8 worm cellular contexts compared by ENCODE assay signal in genomic region chrX:11600488-11601106, ce11.
TF ChIP-seq lines count a peak whose summit lies in the region.

No protein-coding gene starts in this region.

TF ChIP-seq in whole organism, L1 larva, 84 proteins besides CTCF, POLR2A, EP300 and RAD21:
- TF ChIP-seq lin-14 (GFP tag; optimal IDR thresholded peaks at IDR 0.05; lab: Kevin White, UChicago) = no peak
- peak; percentile 0 for TF ChIP-seq fkh-4 (tag; optimal IDR thresholded peaks at IDR 0.05; lab: Kevin White, UChicago; ENCODE audit: borderline replicate concordance)
- no peak for TF ChIP-seq snu-23 (GFP tag; optimal IDR thresholded peaks at IDR 0.05; lab: Kevin White, UChicago)
- no peak for TF ChIP-seq xbp-1 (tag; optimal IDR thresholded peaks at IDR 0.05; lab: Kevin White, UChicago)
- no peak for TF ChIP-seq nhr-47 (tag; optimal IDR thresholded peaks at IDR 0.05; lab: Kevin White, UChicago)
- TF ChIP-seq hpl-2 (GFP tag; optimal IDR thresholded peaks at IDR 0.05; lab: Kevin White, UChicago) = no peak
- TF ChIP-seq dsc-1 (tag; optimal IDR thresholded peaks at IDR 0.05; lab: Kevin White, UChicago) = peak; percentile 67
- TF ChIP-seq mep-1 (tag; optimal IDR thresholded peaks at IDR 0.05; lab: Kevin White, UChicago) = peak; percentile 17
- TF ChIP-seq isw-1 (GFP tag; IDR thresholded peaks at IDR 0.05; lab: Robert Waterston, UW) = no peak

TF ChIP-seq in whole organism, L3 larva, 47 proteins besides CTCF, POLR2A, EP300 and RAD21:
- TF ChIP-seq tbx-2 (tag; optimal IDR thresholded peaks at IDR 0.05; lab: Kevin White, UChicago) = no peak
- peak; percentile 38 for TF ChIP-seq hmg-11 (tag; optimal IDR thresholded peaks at IDR 0.05; lab: Kevin White, UChicago)

TF ChIP-seq in whole organism, L4 larva, 104 proteins besides CTCF, POLR2A, EP300 and RAD21:
- no peak for TF ChIP-seq spr-3 (GFP tag; optimal IDR thresholded peaks at IDR 0.05; lab: Kevin White, UChicago)
- TF ChIP-seq unc-62 (GFP tag; optimal IDR thresholded peaks at IDR 0.05 in 1 of 2; lab: Kevin White, UChicago) = peak in 1 of 2 experiments; percentile 91
- TF ChIP-seq unc-62 (tag; optimal IDR thresholded peaks at IDR 0.05; lab: Kevin White, UChicago) = no peak
- no peak for TF ChIP-seq vab-7 (GFP tag; IDR thresholded peaks at IDR 0.05; lab: Robert Waterston, UW)
- no peak for TF ChIP-seq ceh-20 (GFP tag; IDR thresholded peaks at IDR 0.05; lab: Robert Waterston, UW)
- TF ChIP-seq nhr-102 (tag; optimal IDR thresholded peaks at IDR 0.05; lab: Kevin White, UChicago) = no peak
- TF ChIP-seq cey-2 (tag; optimal IDR thresholded peaks at IDR 0.05; lab: Kevin White, UChicago; ENCODE audit: borderline replicate concordance, insufficient read depth) = no peak
- TF ChIP-seq hmg-1.1 (GFP tag; IDR thresholded peaks at IDR 0.05; lab: Robert Waterston, UW) = 0 out of 2 replicates have a peak, but pooled peaks have one; percentile 19
- no peak for TF ChIP-seq daf-16 (GFP tag; optimal IDR thresholded peaks at IDR 0.05; lab: Kevin White, UChicago)
- TF ChIP-seq daf-16 (tag; optimal IDR thresholded peaks at IDR 0.05; lab: Kevin White, UChicago) = no peak

TF ChIP-seq in whole organism, early embryonic, 17 proteins besides CTCF, POLR2A, EP300 and RAD21:
- no peak for TF ChIP-seq ceh-13 (GFP tag; optimal IDR thresholded peaks at IDR 0.05; lab: Kevin White, UChicago)
- no peak for TF ChIP-seq tra-4 (tag; optimal IDR thresholded peaks at IDR 0.05; lab: Kevin White, UChicago)
- no peak for TF ChIP-seq hmbx-1 (tag; optimal IDR thresholded peaks at IDR 0.05; lab: Kevin White, UChicago)
- TF ChIP-seq hmg-4 (GFP tag; optimal IDR thresholded peaks at IDR 0.05; lab: Kevin White, UChicago) = peak; percentile 75
- no peak for TF ChIP-seq sea-1 (GFP tag; conservative IDR thresholded peaks at IDR 0.05; lab: Robert Waterston, UW)
- TF ChIP-seq B0310.2 (tag; optimal IDR thresholded peaks at IDR 0.05; lab: Kevin White, UChicago) = no peak

TF ChIP-seq in whole organism, late embryonic, 69 proteins besides CTCF, POLR2A, EP300 and RAD21:
- TF ChIP-seq tbx-2 (tag; optimal IDR thresholded peaks at IDR 0.05; lab: Kevin White, UChicago) (peak; percentile 21), nfya-1 (tag; optimal IDR thresholded peaks at IDR 0.05; lab: Kevin White, UChicago) (peak; percentile 5), odd-2 (tag; optimal IDR thresholded peaks at IDR 0.05; lab: Kevin White, UChicago) (no peak), rnt-1 (tag; optimal IDR thresholded peaks at IDR 0.05; lab: Kevin White, UChicago) (peak; percentile 13), C08G9.2 (tag; optimal IDR thresholded peaks at IDR 0.05; lab: Kevin White, UChicago) (no peak), ceh-2 (tag; optimal IDR thresholded peaks at IDR 0.05; lab: Kevin White, UChicago) (peak; percentile 7), npax-4 (tag; optimal IDR thresholded peaks at IDR 0.05; lab: Kevin White, UChicago) (no peak)

TF ChIP-seq in whole organism, midembryonic, 9 proteins besides CTCF, POLR2A, EP300 and RAD21:
- TF ChIP-seq tab-1 (GFP tag; IDR thresholded peaks at IDR 0.05; lab: Robert Waterston, UW) (no peak), flt-1 (GFP tag; IDR thresholded peaks at IDR 0.05; lab: Robert Waterston, UW) (0 out of 2 replicates have a peak, but pooled peaks have one; percentile 17)
TF ChIP-seq in whole organism, midembryonic: peak in this region for 1.

TF ChIP-seq in whole organism, mixed stage, embryonic, 35 proteins besides CTCF, POLR2A, EP300 and RAD21:
- peak; percentile 82 for TF ChIP-seq ham-2 (GFP tag; optimal IDR thresholded peaks at IDR 0.05; lab: Kevin White, UChicago)
- peak; percentile 29 for TF ChIP-seq pha-4 (tag; optimal IDR thresholded peaks at IDR 0.05; lab: Kevin White, UChicago)
- peak; percentile 1 for TF ChIP-seq drap-1 (GFP tag; optimal IDR thresholded peaks at IDR 0.05; lab: Kevin White, UChicago)
- TF ChIP-seq nhr-28 (tag; optimal IDR thresholded peaks at IDR 0.05; lab: Kevin White, UChicago) = no peak
- peak; percentile 12 for TF ChIP-seq mep-1 (tag; optimal IDR thresholded peaks at IDR 0.05; lab: Kevin White, UChicago)
- TF ChIP-seq bed-3 (GFP tag; optimal IDR thresholded peaks at IDR 0.05; lab: Kevin White, UChicago) = no peak

TF ChIP-seq in whole organism, young adult, 124 proteins besides CTCF, POLR2A, EP300 and RAD21:
- TF ChIP-seq aptf-3 (GFP tag; IDR thresholded peaks at IDR 0.05; lab: Robert Waterston, UW) (0 out of 2 replicates have a peak, but pooled peaks have one; percentile 23), B0019.2 (GFP tag; conservative IDR thresholded peaks at IDR 0.05; lab: Robert Waterston, UW) (no peak), lin-26 (GFP tag; IDR thresholded peaks at IDR 0.05; lab: Robert Waterston, UW) (0 out of 2 replicates have a peak, but pooled peaks have one; percentile 33), unc-130 (GFP tag; optimal IDR thresholded peaks at IDR 0.05; lab: Kevin White, UChicago) (no peak)
